Fruit fly (Drosophila melanogaster): ENCODE data around the gene Ror.

- TF ChIP-seq CG15710 (tag; optimal IDR thresholded peaks at IDR 0.05) (no peak), EcR (GFP tag; optimal IDR thresholded peaks at IDR 0.05) (no peak), rn (GFP tag; IDR thresholded peaks at IDR 0.05) (no peak), CG17806 (tag; optimal IDR thresholded peaks at IDR 0.05) (no peak), gl (tag; optimal IDR thresholded peaks at IDR 0.05) (no peak), CG34367 (tag; optimal IDR thresholded peaks at IDR 0.05) (no peak), Snoo (tag; optimal IDR thresholded peaks at IDR 0.05) (no peak), Ets98B (GFP tag; IDR thresholded peaks at IDR 0.05) (no peak), fd96Ca (GFP tag; IDR thresholded peaks at IDR 0.05) (no peak), CG13204 (GFP tag; optimal IDR thresholded peaks at IDR 0.05) (no peak)
These were observed 20.1 kb upstream of the Ror start, which contains the start of gene ova for dm6 chr2L:10231510-10231909.

Measured in whole organism, pupa.